Worm (Caenorhabditis elegans): ENCODE results near the gene C44C11.6.

- no peak for TF ChIP-seq ceh-82 (tag; optimal IDR thresholded peaks at IDR 0.05)
- TF ChIP-seq ztf-4 (tag; optimal IDR thresholded peaks at IDR 0.05): no peak
- no peak for TF ChIP-seq Y55F3AM.14 (GFP tag; optimal IDR thresholded peaks at IDR 0.05)
- no peak for TF ChIP-seq lsy-2 (tag; optimal IDR thresholded peaks at IDR 0.05)
- no peak for TF ChIP-seq ZK546.5 (tag; optimal IDR thresholded peaks at IDR 0.05)
- no peak for TF ChIP-seq ama-1 (optimal IDR thresholded peaks at IDR 0.05)
- no peak for TF ChIP-seq blmp-1 (tag; optimal IDR thresholded peaks at IDR 0.05; ENCODE audit: insufficient read depth)
- no peak for TF ChIP-seq unc-62 (GFP tag; optimal IDR thresholded peaks at IDR 0.05)
- no peak for TF ChIP-seq zag-1 (tag; optimal IDR thresholded peaks at IDR 0.05)
- TF ChIP-seq nhr-11 (tag; optimal IDR thresholded peaks at IDR 0.05): no peak
- no peak for TF ChIP-seq ceh-16 (tag; optimal IDR thresholded peaks at IDR 0.05)
These were observed 34.8 kb downstream of the C44C11.6 start, which contains the start of gene marc-5 for ce11 chrII:12379430-12379829.
